Fruit fly (Drosophila melanogaster) whole organism: Measurements from ENCODE around the gene CG13693.

ENCODE experiments used
- Dll ChIP-seq: fragments of >200 bp; optimal IDR thresholded peaks from 2 replicates; lab custom pipeline; 2017
- EcR ChIP-seq, 2 experiments: fragments of >200 bp; optimal IDR thresholded peaks; 2 replicates each; lab custom pipeline; 2017; ENCODE audit warnings: missing biosample characterization in 2 of 2, missing genetic modification characterization in 2 of 2, missing genetic modification reagents in 2 of 2
- pan ChIP-seq: fragments of >200 bp; optimal IDR thresholded peaks from 2 replicates; lab custom pipeline; 2017
- psq ChIP-seq: fragments of >200 bp; optimal IDR thresholded peaks from 2 replicates; lab custom pipeline; 2017
- usp ChIP-seq: fragments of >200 bp; optimal IDR thresholded peaks from 2 replicates; lab custom pipeline; 2017; ENCODE audit warnings: missing biosample characterization, missing genetic modification characterization, mixed read lengths

DNA sequence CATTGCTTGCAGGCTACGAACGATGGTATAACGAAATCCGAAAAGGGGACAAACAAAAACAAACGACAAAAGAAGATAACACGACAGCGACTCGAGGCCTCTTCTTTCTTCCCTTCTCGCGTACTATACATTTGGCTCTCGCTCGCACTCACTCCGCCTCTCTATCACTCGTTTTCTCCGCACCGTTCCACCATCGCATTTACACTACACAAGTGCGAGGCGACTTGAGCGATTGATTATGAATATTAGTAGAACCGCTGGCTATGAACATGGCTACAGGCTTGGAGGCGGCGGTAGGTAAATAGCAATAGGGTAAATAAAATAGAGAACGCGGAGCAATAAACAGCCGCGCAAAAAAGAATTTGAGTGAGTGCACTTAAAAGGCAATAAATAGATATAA lies 11.8 kb upstream of the CG13693 start:
- no peak for TF ChIP-seq Dll (lab: Kevin White, UChicago)
- no peak for TF ChIP-seq psq
- no peak for TF ChIP-seq usp
- no peak for TF ChIP-seq EcR (GFP tag; optimal IDR thresholded peaks at IDR 0.05; lab: Kevin White, UChicago)
- no peak for TF ChIP-seq pan
